Fruit fly (Drosophila melanogaster): ENCODE results near the gene fng.

DNA sequence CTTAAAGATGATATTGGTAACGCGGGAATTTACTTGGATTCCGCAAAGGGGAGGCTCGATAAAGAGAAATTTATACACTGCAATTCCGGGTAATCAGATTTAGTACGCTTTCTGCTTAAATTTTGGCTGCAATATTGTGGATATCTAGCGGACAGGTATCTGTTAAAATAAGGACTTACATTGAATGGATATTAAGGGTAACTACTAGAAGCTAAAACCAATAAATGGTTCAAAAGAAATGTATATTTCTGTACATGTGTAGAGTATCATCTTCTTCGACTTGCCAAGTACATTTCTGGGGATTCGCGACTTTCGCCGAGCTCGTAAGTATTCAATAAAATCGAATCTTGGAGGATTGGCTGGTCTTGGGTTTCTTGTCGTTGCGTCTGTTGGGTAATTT is 19.9 kb downstream of the fng start:
- no peak for TF ChIP-seq usp (GFP tag; optimal IDR thresholded peaks at IDR 0.05)
- TF ChIP-seq Mio (GFP tag; optimal IDR thresholded peaks at IDR 0.05), result no peak
- TF ChIP-seq ey (GFP tag; optimal IDR thresholded peaks at IDR 0.05), result no peak
- TF ChIP-seq GATAd (GFP tag; optimal IDR thresholded peaks at IDR 0.05), result no peak
- TF ChIP-seq pan (optimal IDR thresholded peaks at IDR 0.05), result no peak
- TF ChIP-seq br (GFP tag; optimal IDR thresholded peaks at IDR 0.05), result no peak
- TF ChIP-seq Vsx2 (GFP tag; optimal IDR thresholded peaks at IDR 0.05; ENCODE audit: partially characterized antibody), result no peak
- TF ChIP-seq OdsH (GFP tag; optimal IDR thresholded peaks at IDR 0.05), result no peak
- no peak for TF ChIP-seq psq (GFP tag; optimal IDR thresholded peaks at IDR 0.05)
- TF ChIP-seq Myc (optimal IDR thresholded peaks at IDR 0.05), result no peak
- TF ChIP-seq Hr78 (GFP tag; optimal IDR thresholded peaks at IDR 0.05), result no peak
- no peak for TF ChIP-seq Dif (GFP tag; optimal IDR thresholded peaks at IDR 0.05; ENCODE audit: partially characterized antibody)
